Fruit fly (Drosophila melanogaster): ENCODE measurements around the gene Srrm234.
A peak's percentile ranks its signal among the peaks of the same experiment; 100 is the strongest.

The Srrm234 gene

DNA sequence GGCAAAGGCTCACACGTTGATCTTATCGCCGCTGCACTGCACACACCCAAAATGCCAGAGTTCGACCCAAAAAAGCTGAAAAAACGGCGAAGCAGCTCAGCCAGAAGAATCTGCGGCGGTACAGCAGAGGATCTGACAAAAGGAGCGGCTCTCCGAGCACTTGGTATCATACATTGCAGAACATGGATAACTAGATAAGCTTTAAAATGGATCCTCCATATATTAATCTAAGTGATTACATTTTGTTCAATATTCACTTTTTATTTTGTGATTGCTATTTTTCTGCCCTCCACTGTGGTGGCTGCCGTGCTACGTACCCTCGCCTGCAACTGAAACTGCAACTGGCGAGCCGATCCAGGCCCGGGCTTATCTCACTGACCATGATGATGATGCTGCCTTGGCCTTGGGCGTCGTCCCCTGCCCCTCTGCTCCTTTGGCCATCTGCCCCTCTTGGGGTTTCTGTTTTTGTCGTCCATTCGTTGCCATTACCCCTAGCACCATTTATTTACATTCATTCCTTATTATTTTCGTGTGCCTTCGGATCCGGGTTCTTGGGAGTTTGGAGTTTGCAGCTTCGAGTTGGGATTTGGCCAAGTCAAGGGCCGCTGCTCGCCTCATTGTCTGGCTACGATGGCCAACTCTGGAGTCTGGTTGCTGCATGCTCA, 27.4 kb upstream of the Srrm234 start:
- peak; percentile 78 to 81 for TF ChIP-seq ss (GFP tag; optimal IDR thresholded peaks at IDR 0.05)
- peak; percentile 96 for TF ChIP-seq CG6163 (GFP tag; IDR thresholded peaks at IDR 0.05)
- peak; percentile 8 for TF ChIP-seq fd85E (GFP tag; optimal IDR thresholded peaks at IDR 0.05)
- TF ChIP-seq CG32006 (GFP tag; optimal IDR thresholded peaks at IDR 0.05), result peak; percentile 87
- no peak for TF ChIP-seq Hr38 (GFP tag; optimal IDR thresholded peaks at IDR 0.05)
- peak; percentile 96 for TF ChIP-seq svp (GFP tag)
- TF ChIP-seq CG3032 (tag; optimal IDR thresholded peaks at IDR 0.05), result peak; percentile 84
- TF ChIP-seq dac (GFP tag; optimal IDR thresholded peaks at IDR 0.05), result peak; percentile 43
- TF ChIP-seq CG6792 (GFP tag; optimal IDR thresholded peaks at IDR 0.05), result peak; percentile 92
- TF ChIP-seq CG10631 (GFP tag; optimal IDR thresholded peaks at IDR 0.05), result peak; percentile 91
- peak; percentile 87 for TF ChIP-seq net (GFP tag; optimal IDR thresholded peaks at IDR 0.05)
- TF ChIP-seq achi (GFP tag; optimal IDR thresholded peaks at IDR 0.05), result peak; percentile 87
- TF ChIP-seq CG16779 (tag; optimal IDR thresholded peaks at IDR 0.05), result peak; percentile 82
- peak; percentile 83 for TF ChIP-seq CG7368 (GFP tag; optimal IDR thresholded peaks at IDR 0.05)
- TF ChIP-seq CG9139 (GFP tag; optimal IDR thresholded peaks at IDR 0.05), result peak; percentile 70
- TF ChIP-seq Eip75B (GFP tag; optimal IDR thresholded peaks at IDR 0.05), result peak; percentile 93
- TF ChIP-seq Sox102F (GFP tag; optimal IDR thresholded peaks at IDR 0.05), result peak; percentile 91
- TF ChIP-seq fd59A (GFP tag; optimal IDR thresholded peaks at IDR 0.05), result peak; percentile 92
- peak; percentile 85 for TF ChIP-seq Sox15 (GFP tag; optimal IDR thresholded peaks at IDR 0.05)
- TF ChIP-seq cyc (GFP tag; optimal IDR thresholded peaks at IDR 0.05), result peak; percentile 87
- no peak for TF ChIP-seq fkh (GFP tag; optimal IDR thresholded peaks at IDR 0.05)
- TF ChIP-seq eg (GFP tag; IDR thresholded peaks at IDR 0.05), result peak; percentile 79
- peak; percentile 78 for TF ChIP-seq Hr4 (GFP tag; optimal IDR thresholded peaks at IDR 0.05)
- TF ChIP-seq Smox (GFP tag; optimal IDR thresholded peaks at IDR 0.05), result peak; percentile 88
- peak; percentile 84 for TF ChIP-seq Ets96B (tag; optimal IDR thresholded peaks at IDR 0.05)
- TF ChIP-seq salr (GFP tag; optimal IDR thresholded peaks at IDR 0.05), result peak; percentile 73 to 83
- TF ChIP-seq CG10669 (GFP tag; optimal IDR thresholded peaks at IDR 0.05), result peak; percentile 83
- peak; percentile 84 for TF ChIP-seq Ets21C (GFP tag; optimal IDR thresholded peaks at IDR 0.05)
- peak; percentile 90 for TF ChIP-seq lz (GFP tag; optimal IDR thresholded peaks at IDR 0.05)
- peak; percentile 87 for TF ChIP-seq CG8119 (GFP tag; IDR thresholded peaks at IDR 0.05)
- TF ChIP-seq Blimp-1 (GFP tag; optimal IDR thresholded peaks at IDR 0.05), result peak; percentile 73
- peak; percentile 90 for TF ChIP-seq acj6 (GFP tag; optimal IDR thresholded peaks at IDR 0.05)
- peak; percentile 89 for TF ChIP-seq CG1621 (tag; optimal IDR thresholded peaks at IDR 0.05)
- TF ChIP-seq CG4318 (GFP tag; optimal IDR thresholded peaks at IDR 0.05), result peak; percentile 58
- TF ChIP-seq CG11294 (GFP tag; IDR thresholded peaks at IDR 0.05), result 0 out of 2 replicates have a peak, but pooled peaks have one; percentile 41
- TF ChIP-seq CG11902 (GFP tag; optimal IDR thresholded peaks at IDR 0.05), result peak; percentile 78
- peak; percentile 48 for TF ChIP-seq CG6276 (GFP tag; optimal IDR thresholded peaks at IDR 0.05)
- peak; percentile 88 for TF ChIP-seq CG6808 (GFP tag; optimal IDR thresholded peaks at IDR 0.05)
- peak; percentile 95 for TF ChIP-seq Eip78C (GFP tag)
- TF ChIP-seq pdm3 (GFP tag; optimal IDR thresholded peaks at IDR 0.05), result peak; percentile 90
- TF ChIP-seq vri (GFP tag; optimal IDR thresholded peaks at IDR 0.05), result peak; percentile 89
- peak; percentile 85 for TF ChIP-seq Eip93F (GFP tag; optimal IDR thresholded peaks at IDR 0.05)
- peak; percentile 77 for TF ChIP-seq Lpt (GFP tag; optimal IDR thresholded peaks at IDR 0.05)
- TF ChIP-seq Met (GFP tag; optimal IDR thresholded peaks at IDR 0.05), result peak; percentile 93
- TF ChIP-seq CG3919 (GFP tag; optimal IDR thresholded peaks at IDR 0.05), result peak; percentile 87
- peak; percentile 94 for TF ChIP-seq esn (GFP tag; optimal IDR thresholded peaks at IDR 0.05)
- TF ChIP-seq CG11762 (GFP tag; optimal IDR thresholded peaks at IDR 0.05; ENCODE audit: insufficient read depth), result peak; percentile 70
- peak; percentile 85 for TF ChIP-seq CG15336 (GFP tag; IDR thresholded peaks at IDR 0.05)
- TF ChIP-seq OdsH (GFP tag; optimal IDR thresholded peaks at IDR 0.05), result peak; percentile 89
- TF ChIP-seq Sox14 (GFP tag; optimal IDR thresholded peaks at IDR 0.05), result peak; percentile 93
- TF ChIP-seq CG34406 (GFP tag; optimal IDR thresholded peaks at IDR 0.05), result peak; percentile 87
